Worm (Caenorhabditis elegans) whole organism, early embryonic: ENCODE results near the gene hsp-4.

Experiments used
- F13C5.2 ChIP-seq: sonication (generic microtip); optimal IDR thresholded peaks from 2 replicates; lab custom pipeline; 2017; ENCODE audit warnings: mild to moderate bottlenecking, missing genetic modification characterization, inconsistent platforms, missing compliant biosample characterization
- aly-1 ChIP-seq: sonication (generic microtip); optimal IDR thresholded peaks from 2 replicates; lab custom pipeline; 2016; ENCODE audit warnings: missing genetic modification characterization, missing compliant biosample characterization
- ama-1 ChIP-seq: fragments of 150-350 bp; optimal IDR thresholded peaks from 2 replicates; lab custom pipeline; 2014
- ceh-13 ChIP-seq: fragments of 200-800 bp; sonication (Bioruptor generic); optimal IDR thresholded peaks from 2 replicates; lab custom pipeline; 2018; ENCODE audit warnings: mild to moderate bottlenecking, missing genetic modification characterization, missing compliant biosample characterization
- flt-1 ChIP-seq: fragments of 200-800 bp; sonication (Bioruptor generic); IDR thresholded peaks from 2 replicates; pipeline ENCODE4 v1.3.6; 2022; ENCODE audit warnings: missing genetic modification characterization, missing compliant biosample characterization
- hmg-4 ChIP-seq: fragments of 200-800 bp; sonication (Bioruptor generic); optimal IDR thresholded peaks from 2 replicates; lab custom pipeline; 2018; ENCODE audit warnings: mild to moderate bottlenecking, missing genetic modification characterization, missing compliant biosample characterization
- hnd-1 ChIP-seq: sonication (generic microtip); optimal IDR thresholded peaks from 2 replicates; lab custom pipeline; 2016; ENCODE audit warnings: missing genetic modification characterization, missing compliant biosample characterization
- pes-1 ChIP-seq: fragments of 200-800 bp; sonication (Bioruptor generic); IDR thresholded peaks from 2 replicates; pipeline ENCODE4 v1.3.6; 2022; ENCODE audit warnings: missing genetic modification reagents, missing genetic modification characterization, missing compliant biosample characterization
- sea-1 ChIP-seq: fragments of 200-800 bp; sonication (Bioruptor generic); conservative IDR thresholded peaks from 2 replicates; pipeline ENCODE4 v1.3.6; 2022; ENCODE audit warnings: missing genetic modification characterization, missing compliant biosample characterization
- tbx-11 ChIP-seq: fragments of 200-800 bp; sonication (Bioruptor generic); IDR thresholded peaks from 2 replicates; pipeline ENCODE4 v1.3.6; 2022; ENCODE audit warnings: missing genetic modification characterization, missing compliant biosample characterization

DNA sequence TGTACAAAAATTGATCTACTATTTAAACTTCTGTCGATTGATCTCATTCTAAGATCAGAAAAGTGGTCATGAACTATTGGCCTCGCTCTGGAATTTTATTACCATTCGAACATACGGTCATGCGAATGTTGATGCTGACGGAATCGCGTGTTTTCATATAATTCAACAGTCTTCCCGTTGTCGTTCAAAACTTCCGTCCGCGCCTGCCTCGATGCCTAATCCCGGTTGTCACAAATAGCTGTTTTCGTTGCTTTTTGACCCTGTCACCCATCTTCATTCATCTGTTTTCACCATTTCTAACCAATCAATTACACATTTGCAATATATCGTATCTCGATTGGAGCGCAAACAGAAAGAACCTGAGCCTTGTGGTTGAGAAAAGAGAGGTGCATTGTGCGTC, 40.9 kb upstream of the hsp-4 start:
- TF ChIP-seq ama-1 (no peak), flt-1 (no peak), hnd-1 (tag; lab: Kevin White, UChicago) (no peak), aly-1 (no peak), ceh-13 (no peak), tbx-11 (GFP tag; lab: Robert Waterston, UW) (no peak), F13C5.2 (tag; lab: Kevin White, UChicago) (no peak), sea-1 (GFP tag; lab: Robert Waterston, UW) (no peak), hmg-4 (no peak), pes-1 (GFP tag; lab: Robert Waterston, UW) (no peak)
